Fruit fly (Drosophila melanogaster) whole organism, embryonic: ENCODE measurements around the gene RpS17.

Source experiments
- B-H1 ChIP-seq: fragments of 200-800 bp; sonication (Bioruptor generic); IDR thresholded peaks from 3 replicates; pipeline ENCODE4 v1.3.6; 2022; ENCODE audit warnings: missing biosample characterization, missing genetic modification characterization
- C15 ChIP-seq: fragments of 200-800 bp; sonication (Bioruptor generic); IDR thresholded peaks from 3 replicates; pipeline ENCODE4 v1.3.6; 2022; ENCODE audit warnings: missing biosample characterization, missing genetic modification characterization
- CG10147 ChIP-seq: fragments of 200-800 bp; sonication (Bioruptor generic); optimal IDR thresholded peaks from 2 replicates; lab custom pipeline; 2019; ENCODE audit warnings: missing biosample characterization, mild to moderate bottlenecking, missing genetic modification characterization, moderate library complexity
- CG10321 ChIP-seq: fragments of 200-800 bp; sonication (Bioruptor generic); IDR thresholded peaks from 2 replicates; pipeline ENCODE4 v1.3.6; 2022; ENCODE audit warnings: missing biosample characterization, missing genetic modification characterization
- CG10462 ChIP-seq: fragments of 200-800 bp; sonication (Bioruptor generic); optimal IDR thresholded peaks from 2 replicates; lab custom pipeline; 2016; ENCODE audit warnings: missing biosample characterization, missing genetic modification characterization
- CG10654 ChIP-seq: fragments of 200-800 bp; sonication (Bioruptor generic); optimal IDR thresholded peaks from 2 replicates; lab custom pipeline; 2016; ENCODE audit warnings: missing biosample characterization, missing genetic modification characterization
- CG10979 ChIP-seq: fragments of 200-800 bp; sonication (Bioruptor generic); optimal IDR thresholded peaks from 2 replicates; lab custom pipeline; 2018; ENCODE audit warnings: missing biosample characterization, mild to moderate bottlenecking, missing genetic modification characterization, moderate library complexity
- CG11456 ChIP-seq: fragments of 200-800 bp; sonication (Bioruptor generic); IDR thresholded peaks from 3 replicates; pipeline ENCODE4 v1.3.6; 2022; ENCODE audit warnings: missing biosample characterization, missing genetic modification characterization
- CG11695 ChIP-seq: fragments of 200-800 bp; sonication (Bioruptor generic); IDR thresholded peaks from 3 replicates; pipeline ENCODE4 v1.3.6; 2022; ENCODE audit warnings: missing biosample characterization, missing genetic modification characterization
- CG12659 ChIP-seq: fragments of 200-800 bp; sonication (Bioruptor generic); optimal IDR thresholded peaks from 3 replicates; lab custom pipeline; 2017; ENCODE audit warnings: mild to moderate bottlenecking, missing biosample characterization, missing genetic modification reagents, missing genetic modification characterization
- CG15601 ChIP-seq: fragments of 200-800 bp; sonication (Bioruptor generic); optimal IDR thresholded peaks from 3 replicates; lab custom pipeline; 2019; ENCODE audit warnings: missing biosample characterization, mild to moderate bottlenecking, missing genetic modification characterization, moderate library complexity
- CG16779 ChIP-seq: fragments of 200-800 bp; sonication (Bioruptor generic); IDR thresholded peaks from 2 replicates; pipeline ENCODE4 v1.3.6; 2022; ENCODE audit warnings: missing biosample characterization, missing genetic modification characterization
- CG16813 ChIP-seq: fragments of 200-800 bp; sonication (Bioruptor generic); IDR thresholded peaks from 3 replicates; pipeline ENCODE4 v1.3.6; 2022; ENCODE audit warnings: missing biosample characterization, missing genetic modification characterization; ENCODE audit not compliant: partially characterized antibody
- CG17361 ChIP-seq: fragments of 200-800 bp; sonication (Bioruptor generic); IDR thresholded peaks from 3 replicates; pipeline ENCODE4 v1.3.6; 2022; ENCODE audit warnings: missing biosample characterization, missing genetic modification characterization
- CG1832 ChIP-seq: fragments of 200-800 bp; sonication (Bioruptor generic); optimal IDR thresholded peaks from 2 replicates; lab custom pipeline; 2017; ENCODE audit warnings: missing biosample characterization, mild to moderate bottlenecking, missing genetic modification characterization, inconsistent platforms
- CG18599 ChIP-seq: fragments of 200-800 bp; sonication (Bioruptor generic); optimal IDR thresholded peaks from 3 replicates; lab custom pipeline; 2017; ENCODE audit warnings: missing biosample characterization, missing genetic modification characterization, mild to moderate bottlenecking, moderate library complexity, missing genetic modification reagents
- CG2875 ChIP-seq: fragments of 200-800 bp; sonication (Bioruptor generic); optimal IDR thresholded peaks from 2 replicates; lab custom pipeline; 2017; ENCODE audit warnings: missing biosample characterization, mild to moderate bottlenecking, missing genetic modification characterization, missing genetic modification reagents
- CG3281 ChIP-seq: fragments of 200-800 bp; sonication (Bioruptor generic); optimal IDR thresholded peaks from 3 replicates; lab custom pipeline; 2017; ENCODE audit warnings: missing biosample characterization, mild to moderate bottlenecking, missing genetic modification characterization
- CG34224 ChIP-seq: fragments of 200-800 bp; sonication (Bioruptor generic); IDR thresholded peaks from 3 replicates; pipeline ENCODE4 v1.3.6; 2022; ENCODE audit warnings: missing biosample characterization, missing genetic modification characterization; ENCODE audit not compliant: partially characterized antibody
- CG3726 ChIP-seq: fragments of 200-800 bp; sonication (Bioruptor generic); IDR thresholded peaks from 3 replicates; pipeline ENCODE4, ENCODE4 v1.3.6; 2022; ENCODE audit warnings: missing biosample characterization, missing genetic modification characterization
- CG3847 ChIP-seq: fragments of 200-800 bp; sonication (Bioruptor generic); IDR thresholded peaks from 2 replicates; pipeline ENCODE4 v1.3.6; 2022; ENCODE audit warnings: missing biosample characterization, missing genetic modification characterization
- CG7839 ChIP-seq: fragments of 200-800 bp; sonication (Bioruptor generic); optimal IDR thresholded peaks from 3 replicates; lab custom pipeline; 2018; ENCODE audit warnings: missing biosample characterization, mild to moderate bottlenecking, missing genetic modification characterization, moderate library complexity
- CG7928 ChIP-seq: fragments of 200-800 bp; sonication (Bioruptor generic); optimal IDR thresholded peaks from 2 replicates; lab custom pipeline; 2017; ENCODE audit warnings: missing biosample characterization, mild to moderate bottlenecking, missing genetic modification characterization
- CG8281 ChIP-seq: fragments of 200-800 bp; sonication (Bioruptor generic); optimal IDR thresholded peaks from 2 replicates; lab custom pipeline; 2018; ENCODE audit warnings: missing biosample characterization, mild to moderate bottlenecking, missing genetic modification characterization, moderate library complexity
- CG9817 ChIP-seq: fragments of 200-800 bp; sonication (Bioruptor generic); optimal IDR thresholded peaks from 2 replicates; lab custom pipeline; 2018; ENCODE audit warnings: missing biosample characterization, mild to moderate bottlenecking, missing genetic modification characterization, moderate library complexity
- CHES-1-like ChIP-seq: fragments of 200-800 bp; sonication (Bioruptor generic); optimal IDR thresholded peaks from 2 replicates; lab custom pipeline; 2016; ENCODE audit warnings: missing biosample characterization, missing genetic modification characterization
- Dref ChIP-seq: fragments of 200-800 bp; sonication (Bioruptor generic); IDR thresholded peaks from 2 replicates; pipeline ENCODE4 v1.3.6; 2022; ENCODE audit warnings: missing biosample characterization, missing genetic modification characterization
- Hmr ChIP-seq: fragments of 200-800 bp; sonication (Bioruptor generic); optimal IDR thresholded peaks from 3 replicates; lab custom pipeline; 2017; ENCODE audit warnings: mild to moderate bottlenecking, missing biosample characterization, missing genetic modification reagents, missing genetic modification characterization
- Hr39 ChIP-seq: fragments of >200 bp; optimal IDR thresholded peaks from 2 replicates; lab custom pipeline; 2017
- Hr78 ChIP-seq, 2 experiments: fragments of 200-800 bp in 1 of 2; fragments of >200 bp in 1 of 2; sonication (Bioruptor generic) in 1 of 2; optimal IDR thresholded peaks; 2 replicates each; lab custom pipeline; 2017 to 2019; ENCODE audit warnings: missing biosample characterization in 2 of 2, missing genetic modification characterization in 2 of 2, mild to moderate bottlenecking in 1 of 2, moderate library complexity in 1 of 2
- Mrtf ChIP-seq: fragments of 200-800 bp; sonication (Bioruptor generic); IDR thresholded peaks from 3 replicates; pipeline ENCODE4 v1.3.6; 2022; ENCODE audit warnings: missing biosample characterization, missing genetic modification characterization
- ac ChIP-seq: fragments of 200-800 bp; sonication (Bioruptor generic); optimal IDR thresholded peaks from 3 replicates; lab custom pipeline; 2017; ENCODE audit warnings: missing biosample characterization, mild to moderate bottlenecking, missing genetic modification characterization
- az2 ChIP-seq: fragments of 200-800 bp; sonication (Bioruptor generic); optimal IDR thresholded peaks from 3 replicates; lab custom pipeline; 2016; ENCODE audit warnings: missing biosample characterization, missing genetic modification characterization
- cas ChIP-seq: fragments of 200-800 bp; sonication (Bioruptor generic); IDR thresholded peaks from 2 replicates; pipeline ENCODE4 v1.3.6; 2022; ENCODE audit warnings: missing biosample characterization, missing genetic modification characterization
- cg ChIP-seq: fragments of 200-800 bp; sonication (Bioruptor generic); optimal IDR thresholded peaks from 3 replicates; lab custom pipeline; 2019; ENCODE audit warnings: missing biosample characterization, mild to moderate bottlenecking, missing genetic modification characterization, moderate library complexity
- corto ChIP-seq: fragments of 200-800 bp; sonication (Bioruptor generic); optimal IDR thresholded peaks from 2 replicates; lab custom pipeline; 2016; ENCODE audit warnings: missing biosample characterization, mild to moderate bottlenecking, missing genetic modification characterization, moderate library complexity
- gsb ChIP-seq: fragments of 200-800 bp; sonication (Bioruptor generic); IDR thresholded peaks from 2 replicates; pipeline ENCODE4 v1.3.6; 2022; ENCODE audit warnings: missing biosample characterization, missing genetic modification characterization
- gsb-n ChIP-seq: fragments of 200-800 bp; sonication (Bioruptor generic); optimal IDR thresholded peaks from 3 replicates; lab custom pipeline; 2018; ENCODE audit warnings: missing biosample characterization, mild to moderate bottlenecking, missing genetic modification characterization
- knrl ChIP-seq: fragments of 200-800 bp; sonication (Bioruptor generic); IDR thresholded peaks from 3 replicates; pipeline ENCODE4 v1.3.6; 2022; ENCODE audit warnings: missing biosample characterization, missing genetic modification characterization; ENCODE audit not compliant: partially characterized antibody
- onecut ChIP-seq: fragments of 200-800 bp; sonication (Bioruptor generic); IDR thresholded peaks from 2 replicates; pipeline ENCODE4 v1.3.6; 2022; ENCODE audit warnings: missing biosample characterization, missing genetic modification characterization
- psq ChIP-seq: fragments of 200-800 bp; sonication (Bioruptor generic); optimal IDR thresholded peaks from 2 replicates; lab custom pipeline; 2017; ENCODE audit warnings: missing biosample characterization, missing genetic modification characterization
- slou ChIP-seq: fragments of 200-800 bp; sonication (Bioruptor generic); optimal IDR thresholded peaks from 3 replicates; lab custom pipeline; 2016; ENCODE audit warnings: missing biosample characterization, missing genetic modification characterization
- ssp ChIP-seq: fragments of 200-800 bp; sonication (Bioruptor generic); IDR thresholded peaks from 2 replicates; pipeline ENCODE4 v1.3.6; 2022; ENCODE audit warnings: missing biosample characterization, missing genetic modification characterization
- tin ChIP-seq: fragments of 200-800 bp; sonication (Bioruptor generic); optimal IDR thresholded peaks from 3 replicates; lab custom pipeline; 2016; ENCODE audit warnings: missing biosample characterization, missing genetic modification characterization
- tio ChIP-seq: fragments of 200-800 bp; sonication (Bioruptor generic); optimal IDR thresholded peaks from 2 replicates; lab custom pipeline; 2017; ENCODE audit warnings: missing biosample characterization, missing genetic modification characterization, inconsistent platforms
- tup ChIP-seq: fragments of 200-800 bp; sonication (Bioruptor generic); optimal IDR thresholded peaks from 2 replicates; lab custom pipeline; 2016; ENCODE audit warnings: missing biosample characterization, mild to moderate bottlenecking, missing genetic modification characterization, moderate library complexity
- z ChIP-seq: fragments of 200-800 bp; sonication (Bioruptor generic); IDR thresholded peaks from 3 replicates; pipeline ENCODE4 v1.3.6; 2022; ENCODE audit warnings: missing biosample characterization, missing genetic modification characterization
- zfh1 ChIP-seq: fragments of 200-800 bp; sonication (Bioruptor generic); IDR thresholded peaks from 3 replicates; pipeline ENCODE4 v1.3.6; 2022; ENCODE audit warnings: missing biosample characterization, missing genetic modification characterization

Gene RpS17

DNA sequence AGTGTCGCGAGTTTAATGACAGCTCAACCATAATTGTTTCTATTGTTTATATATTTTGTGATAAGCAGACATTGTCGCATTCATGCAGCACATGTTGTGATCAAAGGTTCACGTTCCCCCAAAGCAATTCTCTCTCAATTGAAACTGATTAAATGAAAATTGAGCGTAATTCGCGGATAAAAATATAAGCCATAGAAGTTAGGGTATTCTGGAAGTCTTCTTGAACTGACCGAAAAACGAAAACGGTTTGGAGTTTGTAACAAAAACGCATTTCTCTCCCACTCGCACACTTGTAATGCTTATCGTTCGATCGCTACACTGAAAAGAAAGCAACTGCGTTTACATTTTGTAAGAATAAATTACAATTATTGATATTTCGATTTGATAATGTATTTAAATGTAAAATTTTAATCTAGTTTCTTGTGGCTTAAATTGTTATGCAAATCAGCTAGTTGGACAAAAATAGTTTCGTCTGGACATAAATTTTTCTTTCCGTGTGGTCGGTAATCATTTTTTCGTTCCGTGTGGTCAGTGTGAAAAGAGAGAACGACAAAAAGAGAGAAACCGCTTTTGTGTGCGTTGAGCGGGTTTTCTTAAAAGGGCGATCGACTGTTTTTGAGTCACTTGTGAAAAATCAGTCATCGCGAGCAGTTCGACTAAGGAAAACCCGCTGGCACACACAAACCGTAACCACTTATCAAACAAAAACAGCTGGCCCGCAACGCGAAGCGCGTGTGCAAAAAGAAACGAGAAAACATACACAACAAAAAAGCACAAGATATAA is 6.8 kb downstream of the RpS17 start, which contains the start of gene aay (continued):
- peak; percentile 97 for TF ChIP-seq CHES-1-like
- TF ChIP-seq CG3847 (GFP tag; lab: Robert Waterston, UW) = peak; percentile 98
- peak; percentile 98 for TF ChIP-seq CG3726 (GFP tag; lab: Robert Waterston, UW)
- peak; percentile 94 for TF ChIP-seq CG8281 (tag; lab: Kevin White, UChicago)
- TF ChIP-seq Hr78 (GFP tag; optimal IDR thresholded peaks at IDR 0.05; lab: Kevin White, UChicago) = peak in 1 of 2 experiments; percentile 96
- peak; percentile 100 for TF ChIP-seq gsb-n
- TF ChIP-seq corto = peak; percentile 97
- TF ChIP-seq CG1832 (GFP tag; lab: Kevin White, UChicago) = no peak
- peak; percentile 98 for TF ChIP-seq CG9817 (tag; lab: Kevin White, UChicago)
- peak; percentile 97 for TF ChIP-seq B-H1 (GFP tag; lab: Robert Waterston, UW)
- peak; percentile 98 for TF ChIP-seq CG10654 (GFP tag; lab: Kevin White, UChicago)
- no peak for TF ChIP-seq CG16813
- peak; percentile 98 for TF ChIP-seq ac
- TF ChIP-seq tio (GFP tag; lab: Kevin White, UChicago) = peak; percentile 97
- peak; percentile 99 for TF ChIP-seq az2 (GFP tag; lab: Kevin White, UChicago)
- peak; percentile 57; the same call in 2 of the 3 replicates for TF ChIP-seq CG34224
- TF ChIP-seq CG10321 = peak; percentile 86
- TF ChIP-seq CG11695 (GFP tag; lab: Robert Waterston, UW) = peak; percentile 98
- peak; percentile 93 for TF ChIP-seq cas (GFP tag; lab: Robert Waterston, UW)
- peak; percentile 82 for TF ChIP-seq CG7928 (GFP tag; lab: Kevin White, UChicago)
- peak; percentile 96 for TF ChIP-seq psq (GFP tag; lab: Kevin White, UChicago)
- TF ChIP-seq Dref = peak; percentile 40
- peak; percentile 99 for TF ChIP-seq CG10979 (tag; lab: Kevin White, UChicago)
- TF ChIP-seq Hr39 (lab: Kevin White, UChicago) = no peak
- peak; percentile 99 for TF ChIP-seq Hmr (GFP tag; lab: Kevin White, UChicago)
- TF ChIP-seq CG12659 = peak; percentile 99
- TF ChIP-seq CG3281 (GFP tag; lab: Kevin White, UChicago) = peak; percentile 98
- TF ChIP-seq CG16779 (GFP tag; lab: Robert Waterston, UW) = peak; percentile 97
- TF ChIP-seq slou = peak; percentile 96
- TF ChIP-seq CG10462 (GFP tag; lab: Kevin White, UChicago) = peak; percentile 97
- no peak; the same call in 2 of the 3 replicates for TF ChIP-seq knrl (GFP tag; lab: Robert Waterston, UW)
- peak; percentile 98 for TF ChIP-seq CG15601 (tag; lab: Kevin White, UChicago)
- peak; percentile 98 for TF ChIP-seq CG11456 (GFP tag; lab: Robert Waterston, UW)
- TF ChIP-seq zfh1 = peak; percentile 99
- peak; percentile 97 for TF ChIP-seq Mrtf (GFP tag; lab: Robert Waterston, UW)
- peak; percentile 99 for TF ChIP-seq CG17361 (GFP tag; lab: Robert Waterston, UW)
- peak; percentile 99 for TF ChIP-seq CG18599
- TF ChIP-seq cg (GFP tag; lab: Kevin White, UChicago) = peak; percentile 84
- peak; percentile 96 for TF ChIP-seq gsb (GFP tag; lab: Robert Waterston, UW)
- TF ChIP-seq CG2875 (GFP tag; lab: Kevin White, UChicago) = peak; percentile 99
- TF ChIP-seq C15 = peak; percentile 95
- TF ChIP-seq tup (GFP tag; lab: Kevin White, UChicago) = peak; percentile 97
- peak; percentile 92 for TF ChIP-seq ssp
- peak; percentile 99 for TF ChIP-seq CG7839
- peak; percentile 98 for TF ChIP-seq tin
- peak; percentile 99 for TF ChIP-seq CG10147 (GFP tag; lab: Kevin White, UChicago)
- peak; percentile 88 for TF ChIP-seq z (GFP tag; lab: Robert Waterston, UW)
- TF ChIP-seq onecut (GFP tag; lab: Robert Waterston, UW) = peak; percentile 95
